Worm (Caenorhabditis elegans) whole organism, young adult: ENCODE data around the gene str-52.

Experiments
- B0261.1 ChIP-seq: sonication (generic microtip); optimal IDR thresholded peaks from 2 replicates; lab custom pipeline; 2016; ENCODE audit warnings: mild to moderate bottlenecking, missing genetic modification characterization, moderate library complexity, missing compliant biosample characterization
- F23B12.7 ChIP-seq: sonication (generic microtip); optimal IDR thresholded peaks from 2 replicates; lab custom pipeline; 2017; ENCODE audit warnings: missing genetic modification characterization, mild to moderate bottlenecking, missing compliant biosample characterization, antibody characterized with exemption, moderate library complexity; ENCODE audit not compliant: insufficient read depth
- F33H1.4 ChIP-seq: fragments of 200-800 bp; sonication (Bioruptor generic); IDR thresholded peaks from 2 replicates; pipeline ENCODE4 v1.3.6; 2022; ENCODE audit warnings: missing genetic modification reagents, missing genetic modification characterization, missing compliant biosample characterization
- F39B2.1 ChIP-seq: fragments of 200-800 bp; sonication (Bioruptor generic); IDR thresholded peaks from 2 replicates; pipeline ENCODE4 v1.3.6; 2022; ENCODE audit warnings: missing genetic modification reagents, missing genetic modification characterization, missing compliant biosample characterization
- T07F8.4 ChIP-seq: sonication (generic microtip); optimal IDR thresholded peaks from 2 replicates; lab custom pipeline; 2016; ENCODE audit warnings: mild to moderate bottlenecking, missing genetic modification characterization, moderate library complexity, missing compliant biosample characterization
- T26A5.8 ChIP-seq: sonication (generic microtip); optimal IDR thresholded peaks from 2 replicates; lab custom pipeline; 2016; ENCODE audit warnings: missing genetic modification characterization, missing compliant biosample characterization
- Y95B8A.8 ChIP-seq: fragments of 200-800 bp; sonication (Bioruptor generic); IDR thresholded peaks from 2 replicates; pipeline ENCODE4 v1.3.6; 2022; ENCODE audit warnings: missing genetic modification reagents, missing genetic modification characterization, missing compliant biosample characterization
- akir-1 ChIP-seq: fragments of 200-800 bp; sonication (Bioruptor generic); optimal IDR thresholded peaks from 2 replicates; lab custom pipeline; 2018; ENCODE audit warnings: mild to moderate bottlenecking, missing genetic modification characterization, moderate library complexity, missing compliant biosample characterization
- athp-1 ChIP-seq: sonication (generic microtip); optimal IDR thresholded peaks from 2 replicates; lab custom pipeline; 2017; ENCODE audit warnings: mild to moderate bottlenecking, missing genetic modification characterization, missing compliant biosample characterization
- attf-6 ChIP-seq: fragments of 200-800 bp; sonication (Bioruptor generic); IDR thresholded peaks from 2 replicates; pipeline ENCODE4 v1.3.6; 2022; ENCODE audit warnings: missing genetic modification reagents, missing genetic modification characterization, missing compliant biosample characterization
- egrh-3 ChIP-seq: fragments of 200-800 bp; sonication (Bioruptor generic); IDR thresholded peaks from 2 replicates; pipeline ENCODE4 v1.3.6; 2022; ENCODE audit warnings: missing genetic modification reagents, missing genetic modification characterization, missing compliant biosample characterization
- ekl-4 ChIP-seq: fragments of 200-800 bp; sonication (Bioruptor generic); IDR thresholded peaks from 2 replicates; pipeline ENCODE4 v1.3.6; 2022; ENCODE audit warnings: missing genetic modification reagents, missing genetic modification characterization, missing compliant biosample characterization
- ets-4 ChIP-seq: fragments of 200-800 bp; sonication (Bioruptor generic); optimal IDR thresholded peaks from 2 replicates; lab custom pipeline; 2018; ENCODE audit warnings: mild to moderate bottlenecking, missing genetic modification characterization, missing compliant biosample characterization
- gei-17 ChIP-seq: fragments of 200-800 bp; sonication (Bioruptor generic); optimal IDR thresholded peaks from 2 replicates; lab custom pipeline; 2018; ENCODE audit warnings: mild to moderate bottlenecking, missing genetic modification characterization, missing compliant biosample characterization
- hmg-1.2 ChIP-seq: fragments of 200-800 bp; sonication (Bioruptor generic); IDR thresholded peaks from 2 replicates; pipeline ENCODE4 v1.3.6; 2022; ENCODE audit warnings: missing genetic modification reagents, missing genetic modification characterization, missing compliant biosample characterization
- hmg-20 ChIP-seq: fragments of 200-800 bp; sonication (Bioruptor generic); IDR thresholded peaks from 2 replicates; pipeline ENCODE4 v1.3.6; 2022; ENCODE audit warnings: missing genetic modification reagents, missing genetic modification characterization, missing compliant biosample characterization
- hsf-1 ChIP-seq: fragments of 200-800 bp; sonication (Bioruptor generic); IDR thresholded peaks from 2 replicates; pipeline ENCODE4 v1.3.6; 2022; ENCODE audit warnings: missing genetic modification reagents, missing genetic modification characterization, missing compliant biosample characterization
- lin-35 ChIP-seq, 3 experiments: fragments of 150-350 bp in 2 of 3; sonication (generic microtip) in 1 of 3; optimal IDR thresholded peaks; 2 replicates each; lab custom pipeline; 2014 to 2018; ENCODE audit warnings: missing biosample characterization in 3 of 3, missing genetic modification characterization in 3 of 3, missing genetic modification reagents in 3 of 3
- madf-10 ChIP-seq: sonication (generic microtip); optimal IDR thresholded peaks from 2 replicates; lab custom pipeline; 2016; ENCODE audit warnings: mild to moderate bottlenecking, missing genetic modification characterization, missing compliant biosample characterization
- nfya-1 ChIP-seq: sonication (generic microtip); optimal IDR thresholded peaks from 2 replicates; lab custom pipeline; 2017; ENCODE audit warnings: antibody characterized with exemption, missing compliant biosample characterization, missing genetic modification characterization, borderline replicate concordance; ENCODE audit not compliant: insufficient read depth
- nhr-80 ChIP-seq: sonication (generic microtip); optimal IDR thresholded peaks from 2 replicates; lab custom pipeline; 2016; ENCODE audit warnings: missing genetic modification characterization, missing compliant biosample characterization
- nhr-90 ChIP-seq: sonication (generic microtip); optimal IDR thresholded peaks from 2 replicates; lab custom pipeline; 2016; ENCODE audit warnings: missing genotype, mild to moderate bottlenecking, missing genetic modification characterization, missing compliant biosample characterization
- rcor-1 ChIP-seq: fragments of 200-800 bp; sonication (Bioruptor generic); IDR thresholded peaks from 2 replicates; pipeline ENCODE4 v1.3.6; 2022; ENCODE audit warnings: missing genetic modification reagents, missing genetic modification characterization, missing compliant biosample characterization
- repo-1 ChIP-seq: sonication (generic microtip); optimal IDR thresholded peaks from 2 replicates; lab custom pipeline; 2017; ENCODE audit warnings: mild to moderate bottlenecking, missing genetic modification characterization, missing compliant biosample characterization
- sdz-38 ChIP-seq: sonication (generic microtip); optimal IDR thresholded peaks from 2 replicates; lab custom pipeline; 2016; ENCODE audit warnings: missing genotype, missing genetic modification characterization, missing compliant biosample characterization
- snpc-4 ChIP-seq, 5 experiments: fragments of 150-350 bp in 1 of 5; sonication (generic microtip) in 4 of 5; optimal IDR thresholded peaks; 2 replicates each; lab custom pipeline; 2014 to 2018; ENCODE audit warnings: missing genetic modification characterization in 5 of 5, missing biosample characterization in 3 of 5, antibody characterized with exemption in 2 of 5, mild to moderate bottlenecking in 2 of 5, missing compliant biosample characterization in 2 of 5, missing genotype in 2 of 5, moderate library complexity in 2 of 5, missing genetic modification reagents in 1 of 5
- tlf-1 ChIP-seq: fragments of 200-800 bp; sonication (Bioruptor generic); optimal IDR thresholded peaks from 2 replicates; lab custom pipeline; 2018; ENCODE audit warnings: mild to moderate bottlenecking, missing genetic modification characterization, missing compliant biosample characterization
- unc-130 ChIP-seq: sonication (generic microtip); optimal IDR thresholded peaks from 2 replicates; lab custom pipeline; 2016; ENCODE audit warnings: missing genetic modification reagents, missing genetic modification characterization, missing compliant biosample characterization
- zfh-2 ChIP-seq: fragments of 200-800 bp; sonication (Bioruptor generic); conservative IDR thresholded peaks from 2 replicates; pipeline ENCODE4 v1.3.6; 2022; ENCODE audit warnings: missing genetic modification reagents, missing genetic modification characterization, missing compliant biosample characterization
- ztf-25 ChIP-seq: fragments of 200-800 bp; sonication (Bioruptor generic); IDR thresholded peaks from 2 replicates; pipeline ENCODE4 v1.3.6; 2022; ENCODE audit warnings: missing genetic modification reagents, missing genetic modification characterization, missing compliant biosample characterization
- ztf-28 ChIP-seq: fragments of 200-800 bp; sonication (Bioruptor generic); IDR thresholded peaks from 2 replicates; pipeline ENCODE4 v1.3.6; 2022; ENCODE audit warnings: missing genetic modification reagents, missing genetic modification characterization, missing compliant biosample characterization

The str-52 gene

DNA sequence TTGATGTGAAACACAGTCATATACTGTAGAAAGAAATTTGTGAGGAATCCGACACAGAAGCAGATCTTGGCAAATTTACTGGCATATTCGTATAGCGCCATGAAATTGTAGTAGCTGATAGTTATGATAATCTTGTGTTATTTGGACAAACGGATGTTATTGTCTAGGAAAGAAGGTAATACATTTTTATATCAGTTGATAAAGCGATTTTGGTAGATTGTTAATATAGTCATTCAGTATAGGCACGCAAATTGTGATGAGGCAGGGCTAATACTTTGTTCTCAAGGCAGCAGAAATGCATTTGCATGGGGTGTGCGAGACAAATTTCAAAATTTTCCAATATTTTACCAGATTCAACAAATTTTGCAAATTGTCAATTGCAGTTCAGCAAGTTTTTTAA, at the start of gene str-52:
str-52 (minus strand) TSS at position 101 of the 400 bp plus-strand sequence.
- no peak for TF ChIP-seq nfya-1 (tag; lab: Kevin White, UChicago)
- TF ChIP-seq F23B12.7 (tag; lab: Kevin White, UChicago) = no peak
- TF ChIP-seq gei-17 (GFP tag; lab: Kevin White, UChicago) = no peak
- TF ChIP-seq zfh-2 (GFP tag; lab: Robert Waterston, UW) = no peak
- TF ChIP-seq attf-6 (GFP tag; lab: Robert Waterston, UW) = no peak
- TF ChIP-seq ztf-25 (GFP tag; lab: Robert Waterston, UW) = no peak
- no peak for TF ChIP-seq tlf-1
- no peak for TF ChIP-seq B0261.1 (tag; lab: Kevin White, UChicago)
- TF ChIP-seq hmg-20 (GFP tag; lab: Robert Waterston, UW) = no peak
- no peak for TF ChIP-seq nhr-90 (tag; lab: Kevin White, UChicago)
- TF ChIP-seq repo-1 (tag; lab: Kevin White, UChicago) = no peak
- no peak for TF ChIP-seq madf-10 (tag; lab: Kevin White, UChicago)
- TF ChIP-seq rcor-1 (GFP tag; lab: Robert Waterston, UW) = no peak
- no peak for TF ChIP-seq T26A5.8
- no peak for TF ChIP-seq ets-4 (GFP tag; lab: Kevin White, UChicago)
- TF ChIP-seq F39B2.1 = no peak
- TF ChIP-seq lin-35 (GFP tag; optimal IDR thresholded peaks at IDR 0.05; lab: Kevin White, UChicago) = no peak
- no peak for TF ChIP-seq egrh-3 (GFP tag; lab: Robert Waterston, UW)
- TF ChIP-seq hsf-1 (GFP tag; lab: Robert Waterston, UW) = no peak

- peak; percentile 92 for TF ChIP-seq hmg-1.2
- TF ChIP-seq nhr-80 (tag; lab: Kevin White, UChicago) = peak; percentile 47
- no peak for TF ChIP-seq zfh-2 (GFP tag; lab: Robert Waterston, UW)
Measured at ce11 chrV:2192117-2192516, 46.2 kb upstream of the str-52 start, which contains the start of gene nhr-13. TSS of gene nhr-13 (plus strand) at chrV:2192485.

DNA sequence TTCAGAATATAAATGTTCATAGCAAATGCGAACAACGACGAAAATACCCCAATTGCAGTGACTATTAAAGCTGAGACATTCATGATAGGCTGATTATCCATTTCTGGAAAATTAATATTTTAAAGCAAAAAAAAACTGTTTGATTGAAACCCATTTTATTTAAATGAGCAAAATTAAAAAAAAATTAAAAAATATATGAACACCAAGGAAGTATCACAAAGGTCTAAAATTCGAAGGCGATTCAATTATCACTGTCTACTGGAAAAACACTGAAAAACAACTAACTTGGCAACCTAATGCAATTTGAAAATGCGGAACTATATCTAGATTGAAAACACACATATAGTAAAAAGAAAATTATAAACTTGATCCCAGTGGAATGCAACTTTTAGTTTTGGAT, 45.2 kb upstream of the str-52 start, which contains the start of gene srbc-42:
srbc-42 (minus strand) TSS at position 101 of the 400 bp plus-strand sequence.
- TF ChIP-seq T07F8.4 (tag; lab: Kevin White, UChicago) (no peak), ztf-25 (GFP tag; lab: Robert Waterston, UW) (no peak), Y95B8A.8 (no peak), F33H1.4 (GFP tag; lab: Robert Waterston, UW) (no peak), akir-1 (GFP tag; lab: Kevin White, UChicago) (no peak), ekl-4 (GFP tag; lab: Robert Waterston, UW) (no peak), sdz-38 (tag; lab: Kevin White, UChicago) (no peak), athp-1 (tag; lab: Kevin White, UChicago) (no peak)

- TF ChIP-seq snpc-4 (GFP tag; optimal IDR thresholded peaks at IDR 0.05; lab: Kevin White, UChicago) (no peak), snpc-4 (tag; optimal IDR thresholded peaks at IDR 0.05; lab: Kevin White, UChicago) (peak in 1 of 4 experiments; percentile 29), zfh-2 (GFP tag; lab: Robert Waterston, UW) (peak; percentile 94), ztf-28 (GFP tag; lab: Robert Waterston, UW) (0 out of 2 replicates have a peak, but pooled peaks have one; percentile 40), unc-130 (GFP tag; lab: Kevin White, UChicago) (no peak), egrh-3 (GFP tag; lab: Robert Waterston, UW) (peak; percentile 55; the same call in 1 of the 2 replicates)
Measured at ce11 chrV:2190383-2190782, 44.4 kb upstream of the str-52 start.
